Fruit fly (Drosophila melanogaster) Kc167 (cell line): ENCODE data around the gene Tpr2.

Experiments
- Myc ChIP-seq: fragments of >200 bp; optimal IDR thresholded peaks from 2 replicates; lab custom pipeline; 2017; ENCODE audit warnings: missing external identifiers
- Sin3A ChIP-seq: fragments of >200 bp; optimal IDR thresholded peaks from 2 replicates; lab custom pipeline; 2018; ENCODE audit warnings: missing external identifiers
- h ChIP-seq: fragments of >200 bp; optimal IDR thresholded peaks from 3 replicates; lab custom pipeline; 2018; ENCODE audit warnings: missing external identifiers
- insv ChIP-seq: fragments of >200 bp; optimal IDR thresholded peaks from 3 replicates; lab custom pipeline; 2018; ENCODE audit warnings: missing external identifiers
- psq ChIP-seq: fragments of >200 bp; optimal IDR thresholded peaks from 2 replicates; lab custom pipeline; 2017; ENCODE audit warnings: missing external identifiers

- TF ChIP-seq h: no peak
- no peak for TF ChIP-seq Myc (lab: Kevin White, UChicago)
- TF ChIP-seq psq (lab: Kevin White, UChicago): no peak
- TF ChIP-seq insv (lab: Kevin White, UChicago): no peak
- TF ChIP-seq Sin3A (lab: Kevin White, UChicago): no peak
These were observed 5.1 kb upstream of the Tpr2 start for dm6 chr2L:16486001-16486793.
